Fruit fly (Drosophila melanogaster) whole organism, embryonic: ENCODE data around the gene ck.

Experiments used
- Ada2b ChIP-seq: fragments of 200-800 bp; sonication (Bioruptor generic); IDR thresholded peaks from 2 replicates; pipeline ENCODE4 v1.3.6; 2022; ENCODE audit warnings: missing biosample characterization, missing genetic modification characterization
- Bgb ChIP-seq: fragments of 200-800 bp; sonication (Bioruptor generic); IDR thresholded peaks from 2 replicates; pipeline ENCODE4 v1.3.6; 2022; ENCODE audit warnings: missing biosample characterization, missing genetic modification characterization; ENCODE audit not compliant: partially characterized antibody
- Blimp-1 ChIP-seq: fragments of 200-800 bp; sonication (Bioruptor generic); optimal IDR thresholded peaks from 3 replicates; lab custom pipeline; 2018; ENCODE audit warnings: missing biosample characterization, missing genetic modification characterization, mild to moderate bottlenecking, moderate library complexity, missing genetic modification reagents
- CG10274 ChIP-seq: fragments of 200-800 bp; sonication (Bioruptor generic); optimal IDR thresholded peaks from 3 replicates; lab custom pipeline; 2017; ENCODE audit warnings: missing biosample characterization, mild to moderate bottlenecking, missing genetic modification characterization
- CG13287 ChIP-seq: fragments of 200-800 bp; sonication (Bioruptor generic); IDR thresholded peaks from 2 replicates; pipeline ENCODE4 v1.3.6; 2022; ENCODE audit warnings: missing biosample characterization, missing genetic modification characterization; ENCODE audit not compliant: partially characterized antibody
- CG14014 ChIP-seq: fragments of 200-800 bp; sonication (Bioruptor generic); IDR thresholded peaks from 2 replicates; pipeline ENCODE4 v1.3.6; 2022; ENCODE audit warnings: missing biosample characterization, missing genetic modification characterization
- CG1647 ChIP-seq: fragments of 200-800 bp; sonication (Bioruptor generic); optimal IDR thresholded peaks from 3 replicates; lab custom pipeline; 2016; ENCODE audit warnings: missing biosample characterization, missing genetic modification characterization
- CG18599 ChIP-seq: fragments of 200-800 bp; sonication (Bioruptor generic); optimal IDR thresholded peaks from 3 replicates; lab custom pipeline; 2017; ENCODE audit warnings: missing biosample characterization, missing genetic modification characterization, mild to moderate bottlenecking, moderate library complexity, missing genetic modification reagents
- CG2116 ChIP-seq: fragments of 200-800 bp; sonication (Bioruptor generic); optimal IDR thresholded peaks from 3 replicates; lab custom pipeline; 2018; ENCODE audit warnings: missing biosample characterization, mild to moderate bottlenecking, missing genetic modification characterization
- CG34224 ChIP-seq: fragments of 200-800 bp; sonication (Bioruptor generic); IDR thresholded peaks from 3 replicates; pipeline ENCODE4 v1.3.6; 2022; ENCODE audit warnings: missing biosample characterization, missing genetic modification characterization; ENCODE audit not compliant: partially characterized antibody
- CG3995 ChIP-seq: fragments of 200-800 bp; sonication (Bioruptor generic); optimal IDR thresholded peaks from 3 replicates; lab custom pipeline; 2016; ENCODE audit warnings: missing biosample characterization, missing genetic modification characterization
- CG6272 ChIP-seq: fragments of 200-800 bp; sonication (Bioruptor generic); IDR thresholded peaks from 2 replicates; pipeline ENCODE4 v1.3.6; 2022; ENCODE audit warnings: missing biosample characterization, missing genetic modification characterization
- CG7987 ChIP-seq: fragments of 200-800 bp; sonication (Bioruptor generic); optimal IDR thresholded peaks from 2 replicates; lab custom pipeline; 2018; ENCODE audit warnings: missing biosample characterization, mild to moderate bottlenecking, missing genetic modification characterization, moderate library complexity
- CG8281 ChIP-seq: fragments of 200-800 bp; sonication (Bioruptor generic); optimal IDR thresholded peaks from 2 replicates; lab custom pipeline; 2018; ENCODE audit warnings: missing biosample characterization, mild to moderate bottlenecking, missing genetic modification characterization, moderate library complexity
- CG9437 ChIP-seq: fragments of 200-800 bp; sonication (Bioruptor generic); optimal IDR thresholded peaks from 2 replicates; lab custom pipeline; 2018; ENCODE audit warnings: missing biosample characterization, mild to moderate bottlenecking, missing genetic modification characterization
- CG9876 ChIP-seq: fragments of 200-800 bp; sonication (Bioruptor generic); optimal IDR thresholded peaks from 2 replicates; lab custom pipeline; 2016; ENCODE audit warnings: missing biosample characterization, missing genetic modification characterization
- Dad ChIP-seq: fragments of 200-800 bp; sonication (Bioruptor generic); optimal IDR thresholded peaks from 3 replicates; lab custom pipeline; 2016; ENCODE audit warnings: missing biosample characterization, missing genetic modification characterization
- Deaf1 ChIP-seq: fragments of 200-800 bp; optimal IDR thresholded peaks from 3 replicates; lab custom pipeline; 2019; ENCODE audit warnings: missing biosample characterization, mild to moderate bottlenecking, missing genetic modification characterization, moderate library complexity
- Dll ChIP-seq: fragments of 200-800 bp; sonication (Bioruptor generic); IDR thresholded peaks from 4 replicates; pipeline ENCODE4 v1.3.6; 2022; ENCODE audit warnings: missing biosample characterization, missing genetic modification characterization; ENCODE audit not compliant: partially characterized antibody
- E2f2 ChIP-seq: fragments of 200-800 bp; sonication (Bioruptor generic); IDR thresholded peaks from 2 replicates; pipeline ENCODE4 v1.3.6; 2022; ENCODE audit warnings: missing biosample characterization, missing genetic modification characterization
- ERR ChIP-seq: fragments of 200-800 bp; sonication (Bioruptor generic); optimal IDR thresholded peaks from 2 replicates; lab custom pipeline; 2016; ENCODE audit warnings: missing biosample characterization, missing genetic modification characterization
- Ets65A ChIP-seq: fragments of 200-800 bp; sonication (Bioruptor generic); peaks from one replicate; lab custom pipeline; 2016; ENCODE audit warnings: missing biosample characterization, missing genetic modification characterization
- HHEX ChIP-seq: fragments of 200-800 bp; sonication (Bioruptor generic); optimal IDR thresholded peaks from 3 replicates; lab custom pipeline; 2017; ENCODE audit warnings: missing biosample characterization, mild to moderate bottlenecking, missing genetic modification characterization, missing genetic modification reagents
- Jarid2 ChIP-seq: fragments of 200-800 bp; sonication (Bioruptor generic); optimal IDR thresholded peaks from 3 replicates; lab custom pipeline; 2017; ENCODE audit warnings: mild to moderate bottlenecking, missing biosample characterization, missing genetic modification reagents, missing genetic modification characterization
- NC2β ChIP-seq: fragments of 200-800 bp; sonication (Bioruptor generic); optimal IDR thresholded peaks from 2 replicates; lab custom pipeline; 2016; ENCODE audit warnings: missing biosample characterization, missing genetic modification characterization
- Optix ChIP-seq: fragments of 200-800 bp; sonication (Bioruptor generic); IDR thresholded peaks from 3 replicates; pipeline ENCODE4 v1.3.6; 2022; ENCODE audit warnings: missing biosample characterization, missing genetic modification characterization
- Poxn ChIP-seq: fragments of 200-800 bp; sonication (Bioruptor generic); IDR thresholded peaks from 2 replicates; pipeline ENCODE4 v1.3.6; 2022; ENCODE audit warnings: missing biosample characterization, missing genetic modification characterization
- Ptx1 ChIP-seq: fragments of 200-800 bp; sonication (Bioruptor generic); IDR thresholded peaks from 2 replicates; pipeline ENCODE4 v1.3.6; 2022; ENCODE audit warnings: missing biosample characterization, missing genetic modification characterization
- Trl ChIP-seq, 3 experiments: fragments of >200 bp in 2 of 3; fragments of 200-800 bp in 1 of 3; sonication (Bioruptor generic) in 1 of 3; optimal IDR thresholded peaks; 2 replicates in 1 of 3; 3 replicates in 2 of 3; lab custom pipeline; 2016 to 2017; ENCODE audit warnings: missing biosample characterization in 1 of 3, missing genetic modification characterization in 1 of 3
- ase ChIP-seq: fragments of 200-800 bp; sonication (Bioruptor generic); IDR thresholded peaks from 3 replicates; pipeline ENCODE4 v1.3.6; 2022; ENCODE audit warnings: missing biosample characterization, missing genetic modification characterization
- bbx ChIP-seq: fragments of 200-800 bp; sonication (Bioruptor generic); IDR thresholded peaks from 2 replicates; pipeline ENCODE4 v1.3.6; 2022; ENCODE audit warnings: missing biosample characterization, missing genetic modification characterization; ENCODE audit not compliant: partially characterized antibody
- caup ChIP-seq: fragments of 200-800 bp; sonication (Bioruptor generic); optimal IDR thresholded peaks from 3 replicates; lab custom pipeline; 2017; ENCODE audit warnings: missing biosample characterization, mild to moderate bottlenecking, missing genetic modification characterization, moderate library complexity; ENCODE audit not compliant: severe bottlenecking
- cg ChIP-seq: fragments of 200-800 bp; sonication (Bioruptor generic); optimal IDR thresholded peaks from 3 replicates; lab custom pipeline; 2019; ENCODE audit warnings: missing biosample characterization, mild to moderate bottlenecking, missing genetic modification characterization, moderate library complexity
- chinmo ChIP-seq: fragments of 200-800 bp; sonication (Bioruptor generic); IDR thresholded peaks from 4 replicates; pipeline ENCODE4 v1.3.6; 2022; ENCODE audit warnings: missing biosample characterization, missing genetic modification characterization; ENCODE audit not compliant: partially characterized antibody
- ci ChIP-seq: fragments of 200-800 bp; sonication (Bioruptor generic); IDR thresholded peaks from 3 replicates; pipeline ENCODE4 v1.3.6; 2022; ENCODE audit warnings: missing biosample characterization, missing genetic modification characterization
- eve ChIP-seq, 2 experiments: fragments of >200 bp; optimal IDR thresholded peaks; 2 replicates each; lab custom pipeline; 2017; ENCODE audit warnings: missing biosample characterization in 2 of 2, missing genetic modification characterization in 2 of 2
- jumu ChIP-seq: fragments of 200-800 bp; sonication (Bioruptor generic); optimal IDR thresholded peaks from 3 replicates; lab custom pipeline; 2016; ENCODE audit warnings: missing biosample characterization, missing genetic modification characterization
- ken ChIP-seq: fragments of 200-800 bp; sonication (Bioruptor generic); IDR thresholded peaks from 3 replicates; pipeline ENCODE4 v1.3.6; 2022; ENCODE audit warnings: missing biosample characterization, missing genetic modification characterization
- lab ChIP-seq: fragments of 200-800 bp; sonication (Bioruptor generic); optimal IDR thresholded peaks from 3 replicates; lab custom pipeline; 2017; ENCODE audit warnings: missing biosample characterization, missing genetic modification characterization, mild to moderate bottlenecking, moderate library complexity, missing genetic modification reagents
- mld ChIP-seq: fragments of 200-800 bp; sonication (Bioruptor generic); IDR thresholded peaks from 3 replicates; pipeline ENCODE4 v1.3.6; 2022; ENCODE audit warnings: missing biosample characterization, missing genetic modification characterization; ENCODE audit not compliant: partially characterized antibody
- nom ChIP-seq: fragments of 200-800 bp; sonication (Bioruptor generic); optimal IDR thresholded peaks from 2 replicates; lab custom pipeline; 2017; ENCODE audit warnings: missing biosample characterization, missing genetic modification characterization, mild to moderate bottlenecking, moderate library complexity, missing genetic modification reagents
- oc ChIP-seq: fragments of 200-800 bp; sonication (Bioruptor generic); optimal IDR thresholded peaks from 2 replicates; lab custom pipeline; 2018; ENCODE audit warnings: missing biosample characterization, mild to moderate bottlenecking, missing genetic modification characterization, moderate library complexity
- pfk ChIP-seq: fragments of 200-800 bp; sonication (Bioruptor generic); optimal IDR thresholded peaks from 2 replicates; lab custom pipeline; 2018; ENCODE audit warnings: missing biosample characterization, mild to moderate bottlenecking, missing genetic modification characterization, moderate library complexity
- row ChIP-seq: fragments of 200-800 bp; sonication (Bioruptor generic); IDR thresholded peaks from 3 replicates; pipeline ENCODE4 v1.3.6; 2022; ENCODE audit warnings: missing biosample characterization, missing genetic modification characterization
- vvl ChIP-seq: fragments of 200-800 bp; sonication (Bioruptor generic); IDR thresholded peaks from 2 replicates; pipeline ENCODE4 v1.3.6; 2022; ENCODE audit warnings: missing biosample characterization, missing genetic modification characterization

Gene ck

DNA sequence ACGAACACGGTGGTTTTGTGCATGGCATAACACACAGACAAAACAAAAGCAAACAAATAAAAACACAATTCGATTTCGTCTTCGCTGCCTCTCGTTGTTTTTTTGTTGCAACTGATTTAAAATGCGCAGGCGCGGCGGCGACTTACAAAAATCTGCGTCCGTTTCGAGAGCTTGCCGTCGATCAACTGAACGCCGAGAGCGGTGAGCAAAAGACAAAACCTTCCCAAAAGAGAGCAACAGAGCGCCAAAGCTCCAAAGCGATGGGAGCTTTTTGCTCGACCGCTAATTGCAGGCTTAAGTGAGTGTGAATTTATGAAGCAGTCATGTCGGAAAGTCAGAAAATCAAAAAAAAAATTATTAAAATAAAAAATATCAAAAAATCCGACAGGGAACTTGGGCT is 60.3 kb downstream of the ck start, which contains the start of gene mol:
Gene mol, minus strand, starts transcription at position 190 of the 400 bp plus-strand sequence.
- no peak; the same call in 2 of the 3 replicates for TF ChIP-seq row (GFP tag; lab: Robert Waterston, UW)
- TF ChIP-seq Ets65A (GFP tag; lab: Kevin White, UChicago), result peak; percentile 64
- peak; percentile 70 for TF ChIP-seq vvl (GFP tag; lab: Robert Waterston, UW)
- TF ChIP-seq NC2β (GFP tag; lab: Kevin White, UChicago), result no peak
- 0 out of 2 replicates have a peak, but pooled peaks have one; percentile 17 for TF ChIP-seq Bgb (GFP tag; lab: Robert Waterston, UW)
- TF ChIP-seq ci, result 0 out of 3 replicates have a peak, but pooled peaks have one; percentile 42
- 0 out of 2 replicates have a peak, but pooled peaks have one; percentile 8 for TF ChIP-seq CG14014 (GFP tag; lab: Robert Waterston, UW)
- no peak for TF ChIP-seq CG10274
- TF ChIP-seq Jarid2 (GFP tag; lab: Kevin White, UChicago), result peak; percentile 81
- no peak for TF ChIP-seq pfk (GFP tag; lab: Kevin White, UChicago)
- no peak for TF ChIP-seq CG3995 (GFP tag; lab: Kevin White, UChicago)
- TF ChIP-seq oc, result peak; percentile 17
- TF ChIP-seq chinmo (GFP tag; lab: Robert Waterston, UW), result 0 out of 4 replicates have a peak, but pooled peaks have one; percentile 71
- peak; percentile 23; the same call in 1 of the 2 replicates for TF ChIP-seq CG13287 (GFP tag; lab: Robert Waterston, UW)
- peak; percentile 63 for TF ChIP-seq Blimp-1 (GFP tag; lab: Kevin White, UChicago)
- TF ChIP-seq Deaf1, result peak; percentile 11
- 0 out of 4 replicates have a peak, but pooled peaks have one; percentile 16 for TF ChIP-seq Dll (GFP tag; lab: Robert Waterston, UW)
- peak; percentile 50 to 59 for TF ChIP-seq Trl (optimal IDR thresholded peaks at IDR 0.05; lab: Kevin White, UChicago)
- TF ChIP-seq Trl (GFP tag; optimal IDR thresholded peaks at IDR 0.05; lab: Kevin White, UChicago), result peak; percentile 6
- 0 out of 2 replicates have a peak, but pooled peaks have one; percentile 18 for TF ChIP-seq E2f2 (GFP tag; lab: Robert Waterston, UW)
- no peak for TF ChIP-seq ERR (GFP tag; lab: Kevin White, UChicago)
- no peak for TF ChIP-seq CG9437 (GFP tag; lab: Kevin White, UChicago)
- TF ChIP-seq lab (GFP tag; lab: Kevin White, UChicago), result peak; percentile 15
- TF ChIP-seq CG34224 (GFP tag; lab: Robert Waterston, UW), result 0 out of 3 replicates have a peak, but pooled peaks have one; percentile 16
- TF ChIP-seq mld (GFP tag; lab: Robert Waterston, UW), result 0 out of 3 replicates have a peak, but pooled peaks have one; percentile 39
- TF ChIP-seq bbx (GFP tag; lab: Robert Waterston, UW), result peak; percentile 26; the same call in 1 of the 2 replicates
- TF ChIP-seq Poxn (GFP tag; lab: Robert Waterston, UW), result no peak
- TF ChIP-seq nom (GFP tag; lab: Kevin White, UChicago), result peak; percentile 58

DNA sequence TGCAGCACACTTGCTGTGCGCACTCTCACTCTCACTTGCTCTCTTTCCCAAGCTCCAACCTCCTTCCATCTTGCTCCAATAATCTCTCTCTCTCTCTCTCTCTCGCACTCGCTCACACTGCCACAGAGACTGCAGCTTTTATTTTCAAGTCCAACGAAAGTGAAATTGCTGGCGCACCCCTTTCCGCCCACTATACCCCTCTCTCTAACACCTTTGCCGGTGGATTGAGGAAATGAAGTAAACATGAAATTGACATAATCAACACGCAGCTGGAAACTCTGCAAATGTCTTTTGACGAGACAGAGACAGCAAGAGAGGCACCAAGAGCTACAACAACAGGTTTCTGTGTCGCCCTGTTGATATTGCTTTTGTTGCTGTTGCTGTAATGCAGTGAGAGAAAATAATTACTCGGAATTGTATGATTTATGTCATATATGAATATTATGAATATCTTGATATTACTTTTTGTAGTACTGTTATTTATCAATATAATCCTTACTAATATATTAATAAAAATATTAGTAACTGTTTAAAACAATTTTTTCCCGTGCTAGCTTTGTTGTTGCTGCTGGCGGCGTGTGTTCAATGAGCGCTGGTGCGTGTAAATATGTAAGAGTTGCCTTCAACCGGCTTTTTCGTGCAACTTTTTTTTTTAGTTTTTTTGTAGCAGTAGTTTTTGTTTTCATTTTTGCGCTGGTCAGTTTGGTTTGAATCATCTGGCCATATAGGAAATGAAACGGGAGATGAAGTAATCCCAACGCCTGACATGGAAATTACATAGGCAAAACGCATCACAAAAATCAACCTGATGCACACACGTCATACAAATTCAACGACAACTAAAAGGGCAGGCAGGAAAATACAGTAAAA is 61.8 kb downstream of the ck start:
- TF ChIP-seq CG2116 (peak; percentile 43), Dad (no peak), HHEX (GFP tag; lab: Kevin White, UChicago) (peak; percentile 89), Ptx1 (GFP tag; lab: Robert Waterston, UW) (peak; percentile 96), ase (GFP tag; lab: Robert Waterston, UW) (peak; percentile 92), Ets65A (GFP tag; lab: Kevin White, UChicago) (peak; percentile 12), CG8281 (tag; lab: Kevin White, UChicago) (peak; percentile 98), Optix (GFP tag; lab: Robert Waterston, UW) (peak; percentile 84), CG7987 (peak; percentile 70), CG1647 (GFP tag; lab: Kevin White, UChicago) (peak; percentile 69), CG9876 (no peak), ken (peak; percentile 80), cg (GFP tag; lab: Kevin White, UChicago) (no peak), CG18599 (GFP tag; lab: Kevin White, UChicago) (peak; percentile 90), Ada2b (GFP tag; lab: Robert Waterston, UW) (peak; percentile 89), row (GFP tag; lab: Robert Waterston, UW) (peak; percentile 96), caup (GFP tag; lab: Kevin White, UChicago) (peak; percentile 83), CG6272 (peak; percentile 89), eve (GFP tag; optimal IDR thresholded peaks at IDR 0.05; lab: Kevin White, UChicago) (peak in 1 of 2 experiments; percentile 77), jumu (no peak)
